Fruit fly (Drosophila melanogaster): ENCODE results near the gene mRpS23.

dm6 chr2L:13839744-13840151 lies 4.9 kb upstream of the mRpS23 start:
- no peak for TF ChIP-seq ttk (optimal IDR thresholded peaks at IDR 0.05)
- TF ChIP-seq Sin3A (optimal IDR thresholded peaks at IDR 0.05), result no peak
- TF ChIP-seq Myc (optimal IDR thresholded peaks at IDR 0.05), result no peak
- TF ChIP-seq h (optimal IDR thresholded peaks at IDR 0.05), result no peak
- TF ChIP-seq psq (optimal IDR thresholded peaks at IDR 0.05), result no peak
- no peak for TF ChIP-seq insv (optimal IDR thresholded peaks at IDR 0.05)

All from Kc167 (cell line).